Worm (Caenorhabditis elegans) whole organism, late embryonic: ENCODE results near the gene ZK1290.7.

Experiments
- C38D4.7 ChIP-seq: fragments of 200-800 bp; sonication (Bioruptor generic); optimal IDR thresholded peaks from 2 replicates; lab custom pipeline; 2018; ENCODE audit warnings: mild to moderate bottlenecking, missing genetic modification characterization, moderate library complexity, missing compliant biosample characterization
- F13H6.1 ChIP-seq: sonication (generic microtip); optimal IDR thresholded peaks from 2 replicates; lab custom pipeline; 2016; ENCODE audit warnings: missing genetic modification characterization, missing compliant biosample characterization
- K02D7.2 ChIP-seq: sonication (generic microtip); optimal IDR thresholded peaks from 2 replicates; lab custom pipeline; 2017; ENCODE audit warnings: mild to moderate bottlenecking, missing genetic modification characterization, missing compliant biosample characterization
- K09A11.1 ChIP-seq: sonication (generic microtip); optimal IDR thresholded peaks from 2 replicates; lab custom pipeline; 2017; ENCODE audit warnings: antibody characterized with exemption, mild to moderate bottlenecking, missing genetic modification characterization, missing compliant biosample characterization; ENCODE audit not compliant: insufficient read depth
- T23F11.4 ChIP-seq: fragments of 200-800 bp; sonication (Bioruptor generic); optimal IDR thresholded peaks from 2 replicates; lab custom pipeline; 2018; ENCODE audit warnings: mild to moderate bottlenecking, missing genetic modification characterization, missing compliant biosample characterization
- ahr-1 ChIP-seq: sonication (generic microtip); optimal IDR thresholded peaks from 2 replicates; lab custom pipeline; 2016; ENCODE audit warnings: missing genetic modification characterization, missing compliant biosample characterization
- ama-1 ChIP-seq: fragments of 150-350 bp; optimal IDR thresholded peaks from 2 replicates; lab custom pipeline; 2014
- ceh-2 ChIP-seq: sonication (generic microtip); optimal IDR thresholded peaks from 2 replicates; lab custom pipeline; 2016; ENCODE audit warnings: missing genotype, missing genetic modification characterization, missing compliant biosample characterization
- ceh-22 ChIP-seq: sonication (generic microtip); optimal IDR thresholded peaks from 2 replicates; lab custom pipeline; 2017; ENCODE audit warnings: missing biosample characterization, missing genetic modification characterization
- ceh-30 ChIP-seq: fragments of 150-350 bp; optimal IDR thresholded peaks from 2 replicates; lab custom pipeline; 2014; ENCODE audit warnings: missing biosample characterization, missing genetic modification characterization
- ceh-31 ChIP-seq: sonication (generic microtip); optimal IDR thresholded peaks from 2 replicates; lab custom pipeline; 2016; ENCODE audit warnings: missing genetic modification characterization, missing compliant biosample characterization
- ceh-34 ChIP-seq: sonication (generic microtip); optimal IDR thresholded peaks from 2 replicates; lab custom pipeline; 2016; ENCODE audit warnings: mild to moderate bottlenecking, missing genetic modification characterization, missing compliant biosample characterization
- ceh-6 ChIP-seq: fragments of 200-800 bp; sonication (Bioruptor generic); optimal IDR thresholded peaks from 2 replicates; lab custom pipeline; 2018; ENCODE audit warnings: mild to moderate bottlenecking, missing genetic modification characterization, missing compliant biosample characterization
- ceh-9 ChIP-seq: sonication (generic microtip); optimal IDR thresholded peaks from 2 replicates; lab custom pipeline; 2016; ENCODE audit warnings: mild to moderate bottlenecking, missing genetic modification characterization, inconsistent platforms, missing compliant biosample characterization
- che-1 ChIP-seq: sonication (generic microtip); optimal IDR thresholded peaks from 2 replicates; lab custom pipeline; 2016; ENCODE audit warnings: mild to moderate bottlenecking, missing genetic modification characterization, missing compliant biosample characterization
- dmd-4 ChIP-seq: sonication (generic microtip); optimal IDR thresholded peaks from 2 replicates; lab custom pipeline; 2016; ENCODE audit warnings: borderline replicate concordance, missing genetic modification characterization, missing compliant biosample characterization
- dve-1 ChIP-seq: sonication (generic microtip); optimal IDR thresholded peaks from 2 replicates; lab custom pipeline; 2017; ENCODE audit warnings: antibody characterized with exemption, mild to moderate bottlenecking, missing genetic modification characterization, missing compliant biosample characterization
- eyg-1 ChIP-seq: sonication (generic microtip); optimal IDR thresholded peaks from 2 replicates; lab custom pipeline; 2016; ENCODE audit warnings: missing genotype, missing genetic modification characterization, missing compliant biosample characterization
- fax-1 ChIP-seq: sonication (generic microtip); optimal IDR thresholded peaks from 2 replicates; lab custom pipeline; 2016; ENCODE audit warnings: missing genotype, missing genetic modification characterization, missing compliant biosample characterization
- fkh-10 ChIP-seq: fragments of 150-350 bp; optimal IDR thresholded peaks from 2 replicates; lab custom pipeline; 2014; ENCODE audit warnings: missing biosample characterization, missing genetic modification reagents, missing genetic modification characterization
- fkh-6 ChIP-seq: sonication (generic microtip); optimal IDR thresholded peaks from 2 replicates; lab custom pipeline; 2016; ENCODE audit warnings: missing genetic modification characterization, missing compliant biosample characterization
- gmeb-2 ChIP-seq: sonication (generic microtip); optimal IDR thresholded peaks from 2 replicates; lab custom pipeline; 2016; ENCODE audit warnings: missing genetic modification characterization, inconsistent platforms, missing compliant biosample characterization
- hlh-13 ChIP-seq: fragments of 200-800 bp; sonication (Bioruptor generic); optimal IDR thresholded peaks from 2 replicates; lab custom pipeline; 2018; ENCODE audit warnings: mild to moderate bottlenecking, missing genetic modification characterization, missing compliant biosample characterization
- hlh-15 ChIP-seq: sonication (generic microtip); optimal IDR thresholded peaks from 2 replicates; lab custom pipeline; 2016; ENCODE audit warnings: missing genetic modification characterization, missing compliant biosample characterization
- hlh-8 ChIP-seq: sonication (generic microtip); optimal IDR thresholded peaks from 2 replicates; lab custom pipeline; 2016; ENCODE audit warnings: missing genotype, missing genetic modification characterization, missing compliant biosample characterization
- lin-11 ChIP-seq: fragments of 200-800 bp; sonication (Bioruptor generic); optimal IDR thresholded peaks from 2 replicates; lab custom pipeline; 2018; ENCODE audit warnings: mild to moderate bottlenecking, missing genetic modification characterization, missing compliant biosample characterization
- madf-2 ChIP-seq: sonication (generic microtip); optimal IDR thresholded peaks from 2 replicates; lab custom pipeline; 2017; ENCODE audit warnings: missing genetic modification characterization, missing compliant biosample characterization
- mec-3 ChIP-seq: sonication (generic microtip); optimal IDR thresholded peaks from 2 replicates; lab custom pipeline; 2016; ENCODE audit warnings: borderline replicate concordance, missing genetic modification characterization, missing compliant biosample characterization
- nfya-1 ChIP-seq: sonication (generic microtip); optimal IDR thresholded peaks from 2 replicates; lab custom pipeline; 2017; ENCODE audit warnings: missing genetic modification characterization, mild to moderate bottlenecking, missing compliant biosample characterization, antibody characterized with exemption, moderate library complexity
- nhr-11 ChIP-seq: fragments of 150-350 bp; optimal IDR thresholded peaks from 2 replicates; lab custom pipeline; 2014; ENCODE audit warnings: missing biosample characterization, missing genetic modification characterization
- nhr-232 ChIP-seq: sonication (generic microtip); optimal IDR thresholded peaks from 2 replicates; lab custom pipeline; 2016; ENCODE audit warnings: missing genetic modification characterization, missing compliant biosample characterization
- npax-4 ChIP-seq: sonication (generic microtip); optimal IDR thresholded peaks from 2 replicates; lab custom pipeline; 2016; ENCODE audit warnings: missing genetic modification characterization, missing compliant biosample characterization
- pag-3 ChIP-seq: sonication (generic microtip); optimal IDR thresholded peaks from 2 replicates; lab custom pipeline; 2016; ENCODE audit warnings: missing compliant biosample characterization, missing genetic modification characterization, borderline replicate concordance
- pat-9 ChIP-seq: fragments of 200-800 bp; sonication (Bioruptor generic); optimal IDR thresholded peaks from 2 replicates; lab custom pipeline; 2018; ENCODE audit warnings: mild to moderate bottlenecking, missing genetic modification characterization, moderate library complexity, missing compliant biosample characterization
- pha-4 ChIP-seq: fragments of 150-350 bp; optimal IDR thresholded peaks from 2 replicates; lab custom pipeline; 2018; ENCODE audit warnings: missing biosample characterization, missing genetic modification reagents, missing genetic modification characterization
- pros-1 ChIP-seq: fragments of 150-350 bp; optimal IDR thresholded peaks from 2 replicates; lab custom pipeline; 2014; ENCODE audit warnings: missing biosample characterization, missing genetic modification reagents, missing genetic modification characterization
- ref-2 ChIP-seq: sonication (generic microtip); optimal IDR thresholded peaks from 2 replicates; lab custom pipeline; 2016; ENCODE audit warnings: missing genetic modification characterization, missing compliant biosample characterization
- sdc-2 ChIP-seq: sonication (generic microtip); optimal IDR thresholded peaks from 2 replicates; lab custom pipeline; 2016; ENCODE audit warnings: missing genotype, missing genetic modification characterization, missing compliant biosample characterization
- sox-2 ChIP-seq: fragments of 200-800 bp; sonication (Bioruptor generic); IDR thresholded peaks from 2 replicates; pipeline ENCODE4 v1.3.6; 2022; ENCODE audit warnings: missing genetic modification reagents, missing genetic modification characterization, missing compliant biosample characterization
- sox-4 ChIP-seq: sonication (generic microtip); optimal IDR thresholded peaks from 2 replicates; lab custom pipeline; 2017; ENCODE audit warnings: mild to moderate bottlenecking, missing genetic modification characterization, inconsistent platforms, missing compliant biosample characterization
- syd-9 ChIP-seq: sonication (generic microtip); optimal IDR thresholded peaks from 2 replicates; lab custom pipeline; 2016; ENCODE audit warnings: mild to moderate bottlenecking, missing genetic modification characterization, moderate library complexity, missing compliant biosample characterization
- tbx-2 ChIP-seq: sonication (generic microtip); optimal IDR thresholded peaks from 2 replicates; lab custom pipeline; 2016; ENCODE audit warnings: missing genetic modification characterization, missing compliant biosample characterization
- tbx-7 ChIP-seq: sonication (generic microtip); optimal IDR thresholded peaks from 2 replicates; lab custom pipeline; 2016; ENCODE audit warnings: missing genotype, missing genetic modification characterization, missing compliant biosample characterization
- ttx-3 ChIP-seq: sonication (generic microtip); optimal IDR thresholded peaks from 2 replicates; lab custom pipeline; 2016; ENCODE audit warnings: missing genetic modification reagents, missing genetic modification characterization, missing compliant biosample characterization
- unc-42 ChIP-seq: sonication (generic microtip); optimal IDR thresholded peaks from 2 replicates; lab custom pipeline; 2016; ENCODE audit warnings: missing genotype, missing genetic modification characterization, missing compliant biosample characterization
- unc-55 ChIP-seq: sonication (generic microtip); optimal IDR thresholded peaks from 2 replicates; lab custom pipeline; 2017; ENCODE audit warnings: missing biosample characterization, missing genetic modification reagents, missing genetic modification characterization
- zip-5 ChIP-seq: sonication (generic microtip); optimal IDR thresholded peaks from 2 replicates; lab custom pipeline; 2016; ENCODE audit warnings: missing genetic modification characterization, missing compliant biosample characterization
- ztf-16 ChIP-seq: sonication (generic microtip); optimal IDR thresholded peaks from 2 replicates; lab custom pipeline; 2017; ENCODE audit warnings: missing genetic modification characterization, missing compliant biosample characterization

ZK1290.7 gene

DNA sequence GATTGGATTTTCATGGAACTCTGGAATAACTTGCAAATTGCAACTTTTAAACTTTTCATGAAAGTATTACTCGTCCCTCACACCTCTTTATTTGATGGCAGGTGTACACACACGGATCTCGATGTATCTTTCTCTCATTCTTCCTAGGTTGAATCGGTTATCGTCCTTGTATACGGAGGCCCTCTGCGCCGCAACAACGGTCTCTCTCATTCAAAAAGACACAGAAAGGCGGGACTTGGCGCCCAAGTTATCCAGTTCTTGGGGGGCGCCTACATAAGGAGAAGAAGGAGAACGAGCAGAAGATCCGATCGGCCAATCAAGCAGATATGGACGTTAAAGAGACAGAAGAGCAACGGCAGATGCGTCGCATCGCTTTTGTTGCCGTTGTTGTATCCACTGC is 18.4 kb upstream of the ZK1290.7 start, which contains the start of gene rol-8:
rol-8 (plus strand) TSS at position 301 of the 400 bp plus-strand sequence.
- TF ChIP-seq eyg-1 (tag; lab: Kevin White, UChicago) (no peak), sox-2 (GFP tag; lab: Robert Waterston, UW) (no peak), C38D4.7 (GFP tag; lab: Kevin White, UChicago) (no peak), ama-1 (lab: Kevin White, UChicago) (no peak), dmd-4 (no peak)

DNA sequence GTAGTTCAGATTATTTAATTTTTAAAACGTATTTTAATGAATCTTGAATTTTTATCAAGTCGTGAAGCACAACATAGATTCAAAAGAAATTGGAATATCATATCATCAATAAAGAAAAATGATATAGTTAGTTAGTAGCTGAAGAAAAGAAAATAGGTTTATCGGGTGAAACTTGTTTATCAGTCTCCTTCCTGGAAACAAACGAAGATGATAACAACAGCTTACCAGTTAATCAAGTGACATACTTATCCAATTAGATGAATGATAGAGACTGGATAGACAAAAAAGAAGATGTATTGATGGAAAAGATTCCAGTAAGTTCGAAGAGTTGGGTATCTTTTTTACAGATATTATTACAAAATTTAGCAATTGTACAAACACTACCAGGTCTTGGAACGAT is 17.6 kb upstream of the ZK1290.7 start:
- TF ChIP-seq syd-9 (no peak), gmeb-2 (no peak), nhr-11 (tag; lab: Kevin White, UChicago) (no peak), tbx-2 (tag; lab: Kevin White, UChicago) (no peak), ceh-30 (no peak), madf-2 (tag; lab: Kevin White, UChicago) (no peak), sdc-2 (tag; lab: Kevin White, UChicago) (no peak), hlh-13 (no peak), ama-1 (lab: Kevin White, UChicago) (no peak), fkh-10 (no peak), dve-1 (tag; lab: Kevin White, UChicago) (no peak), pat-9 (tag; lab: Kevin White, UChicago) (no peak)

DNA sequence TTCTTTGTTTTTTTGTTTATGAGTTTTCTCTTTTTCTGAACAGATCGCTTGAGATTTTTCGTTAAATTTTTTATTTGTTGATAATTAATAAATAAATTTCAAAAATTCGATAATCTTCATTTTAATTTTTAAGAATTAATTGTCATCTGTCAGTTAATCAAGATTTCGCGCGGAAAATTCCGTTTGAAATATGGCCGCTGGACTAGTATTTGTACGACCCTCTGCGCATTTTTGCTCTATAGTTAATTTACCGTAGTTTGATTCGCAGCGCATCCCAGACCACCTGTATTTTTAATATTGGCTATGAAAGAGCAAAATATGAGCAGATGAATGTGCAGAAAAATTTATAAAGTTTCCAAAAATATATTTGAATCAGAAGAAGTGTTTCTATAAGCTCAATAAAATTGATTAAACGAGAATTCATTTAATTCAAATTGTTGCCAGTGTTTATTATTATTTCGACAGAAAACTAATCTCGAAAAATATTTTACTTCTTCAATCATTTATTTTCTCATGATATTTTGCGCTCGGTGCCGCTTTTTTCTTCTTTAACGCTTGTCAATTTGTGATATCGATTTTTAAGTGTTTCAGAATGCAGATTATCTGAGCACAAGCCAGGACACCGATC is 12.4 kb upstream of the ZK1290.7 start, which contains the start of gene nfi-1:
nfi-1 (plus strand) TSS at position 578 of the 628 bp plus-strand sequence.
- no peak for TF ChIP-seq K02D7.2 (tag; lab: Kevin White, UChicago)
- no peak for TF ChIP-seq mec-3 (tag; lab: Kevin White, UChicago)
- peak; percentile 47 for TF ChIP-seq unc-42
- TF ChIP-seq che-1 = no peak
- no peak for TF ChIP-seq npax-4 (tag; lab: Kevin White, UChicago)
- TF ChIP-seq C38D4.7 (GFP tag; lab: Kevin White, UChicago) = no peak
- TF ChIP-seq ama-1 (lab: Kevin White, UChicago) = no peak
- TF ChIP-seq ztf-16 = no peak
- no peak for TF ChIP-seq unc-55 (GFP tag; lab: Kevin White, UChicago)
- TF ChIP-seq tbx-2 (tag; lab: Kevin White, UChicago) = peak; percentile 62
- no peak for TF ChIP-seq ceh-6
- TF ChIP-seq pat-9 (tag; lab: Kevin White, UChicago) = no peak
- no peak for TF ChIP-seq hlh-13
- TF ChIP-seq syd-9 = no peak
- peak; percentile 67 for TF ChIP-seq ceh-31 (tag; lab: Kevin White, UChicago)
- no peak for TF ChIP-seq ceh-34
- TF ChIP-seq ceh-22 (tag; lab: Kevin White, UChicago) = no peak
- TF ChIP-seq fax-1 (tag; lab: Kevin White, UChicago) = peak; percentile 17
- TF ChIP-seq sdc-2 (tag; lab: Kevin White, UChicago) = no peak
- TF ChIP-seq K09A11.1 (tag; lab: Kevin White, UChicago) = no peak
- no peak for TF ChIP-seq nfya-1 (tag; lab: Kevin White, UChicago)
- no peak for TF ChIP-seq ref-2 (tag; lab: Kevin White, UChicago)
- no peak for TF ChIP-seq dmd-4
- no peak for TF ChIP-seq lin-11 (tag; lab: Kevin White, UChicago)
- TF ChIP-seq ceh-30 = no peak
- TF ChIP-seq pha-4 (tag; lab: Kevin White, UChicago) = no peak
- peak; percentile 70 for TF ChIP-seq ceh-2
- TF ChIP-seq T23F11.4 (GFP tag; lab: Kevin White, UChicago) = no peak
- TF ChIP-seq ahr-1 = no peak
- TF ChIP-seq hlh-15 = no peak
- TF ChIP-seq pag-3 = no peak
- TF ChIP-seq hlh-8 (tag; lab: Kevin White, UChicago) = peak; percentile 38
- no peak for TF ChIP-seq ceh-9 (tag; lab: Kevin White, UChicago)
- no peak for TF ChIP-seq ttx-3
- TF ChIP-seq nhr-232 (tag; lab: Kevin White, UChicago) = no peak
- TF ChIP-seq fkh-6 = no peak
- TF ChIP-seq nhr-11 (tag; lab: Kevin White, UChicago) = no peak
- TF ChIP-seq sox-4 (tag; lab: Kevin White, UChicago) = no peak
- TF ChIP-seq zip-5 (tag; lab: Kevin White, UChicago) = no peak
- TF ChIP-seq pros-1 = no peak
- no peak for TF ChIP-seq F13H6.1 (tag; lab: Kevin White, UChicago)
- TF ChIP-seq tbx-7 = no peak
